Worm (Caenorhabditis elegans): ENCODE data around the gene C16B8.4.

Gene C16B8.4

DNA sequence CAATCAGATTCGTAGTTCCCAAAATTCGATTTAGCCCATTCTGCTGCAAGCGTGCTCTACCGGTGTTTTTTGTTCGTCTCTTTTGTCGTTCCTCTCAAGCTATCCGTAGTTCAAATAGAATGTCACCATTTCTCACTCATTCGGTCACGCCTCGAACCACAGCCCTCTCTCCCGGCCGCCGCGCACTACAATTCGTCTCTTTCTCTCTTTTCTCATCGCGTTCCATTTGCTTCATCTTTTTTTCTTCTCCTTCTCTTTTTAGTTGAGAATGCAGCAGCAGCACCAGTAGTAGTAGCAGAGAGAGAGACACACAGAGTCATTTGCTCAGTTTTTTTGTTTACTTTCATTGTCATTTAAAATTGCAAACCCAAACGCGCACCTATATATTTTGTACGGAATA is 42.7 kb upstream of the C16B8.4 start, which contains the start of gene hrg-1:
Gene hrg-1, minus strand, starts transcription at position 109 of the 400 bp plus-strand sequence.
- no peak for TF ChIP-seq ceh-82 (tag; optimal IDR thresholded peaks at IDR 0.05)
- no peak for TF ChIP-seq nhr-28 (tag; optimal IDR thresholded peaks at IDR 0.05)
- TF ChIP-seq nhr-237 (tag; optimal IDR thresholded peaks at IDR 0.05): no peak
- no peak for TF ChIP-seq R02D3.7 (tag; optimal IDR thresholded peaks at IDR 0.05)
- TF ChIP-seq jun-1 (tag; optimal IDR thresholded peaks at IDR 0.05): peak; percentile 41
- TF ChIP-seq nfya-1 (tag; optimal IDR thresholded peaks at IDR 0.05; ENCODE audit: insufficient read depth): peak; percentile 81
- peak; percentile 37 for TF ChIP-seq lin-15B (tag; optimal IDR thresholded peaks at IDR 0.05)
- TF ChIP-seq ztf-4 (tag; optimal IDR thresholded peaks at IDR 0.05): no peak
- peak; percentile 65 for TF ChIP-seq snpc-4 (tag; optimal IDR thresholded peaks at IDR 0.05)
- TF ChIP-seq daf-12 (tag; optimal IDR thresholded peaks at IDR 0.05): no peak
- TF ChIP-seq pqm-1 (tag; optimal IDR thresholded peaks at IDR 0.05): peak; percentile 26
- TF ChIP-seq unc-62 (GFP tag; optimal IDR thresholded peaks at IDR 0.05): peak; percentile 21
- TF ChIP-seq nhr-67 (tag; optimal IDR thresholded peaks at IDR 0.05): no peak
- TF ChIP-seq nhr-43 (tag; optimal IDR thresholded peaks at IDR 0.05; ENCODE audit: poor library complexity, severe bottlenecking): peak; percentile 46
- no peak for TF ChIP-seq fkh-10 (GFP tag; optimal IDR thresholded peaks at IDR 0.05)
- peak; percentile 65 for TF ChIP-seq mdl-1 (tag; optimal IDR thresholded peaks at IDR 0.05)
- peak; percentile 90 for TF ChIP-seq egl-5 (tag; optimal IDR thresholded peaks at IDR 0.05)
- peak; percentile 8 for TF ChIP-seq egl-27 (tag; optimal IDR thresholded peaks at IDR 0.05)
- no peak for TF ChIP-seq elt-3 (tag; optimal IDR thresholded peaks at IDR 0.05)
- peak; percentile 45 for TF ChIP-seq elt-2 (tag; optimal IDR thresholded peaks at IDR 0.05)
- TF ChIP-seq nhr-25 (tag; optimal IDR thresholded peaks at IDR 0.05): peak; percentile 30
- TF ChIP-seq ceh-16 (tag; optimal IDR thresholded peaks at IDR 0.05): no peak
- peak; percentile 78 for TF ChIP-seq hmg-11 (tag; optimal IDR thresholded peaks at IDR 0.05)
- TF ChIP-seq nhr-23 (tag; optimal IDR thresholded peaks at IDR 0.05): peak; percentile 49
- peak; percentile 71 for TF ChIP-seq skn-1 (tag; optimal IDR thresholded peaks at IDR 0.05)
- TF ChIP-seq ztf-11 (tag; optimal IDR thresholded peaks at IDR 0.05): no peak
- peak; percentile 83 for TF ChIP-seq lin-39 (tag; optimal IDR thresholded peaks at IDR 0.05)
- no peak for TF ChIP-seq nhr-12 (tag; optimal IDR thresholded peaks at IDR 0.05)
- peak; percentile 90 for TF ChIP-seq pha-4 (tag; optimal IDR thresholded peaks at IDR 0.05)

ce11 chrX:4011919-4012318 is 38.5 kb upstream of the C16B8.4 start, which contains the start of gene mop-25.1:
TSS of gene mop-25.1 (plus strand) at chrX:4012219.
- TF ChIP-seq nhr-11 (tag; optimal IDR thresholded peaks at IDR 0.05) (no peak), unc-39 (tag; optimal IDR thresholded peaks at IDR 0.05) (no peak), hmg-11 (tag; optimal IDR thresholded peaks at IDR 0.05) (no peak), fos-1 (tag; optimal IDR thresholded peaks at IDR 0.05) (no peak), sea-2 (GFP tag; optimal IDR thresholded peaks at IDR 0.05) (no peak), egl-5 (tag; optimal IDR thresholded peaks at IDR 0.05) (no peak), ZK546.5 (tag; optimal IDR thresholded peaks at IDR 0.05) (no peak), fkh-2 (tag; optimal IDR thresholded peaks at IDR 0.05) (no peak), elt-3 (tag; optimal IDR thresholded peaks at IDR 0.05) (no peak), egl-27 (tag; optimal IDR thresholded peaks at IDR 0.05) (no peak), mml-1 (tag; optimal IDR thresholded peaks at IDR 0.05) (no peak), aly-2 (tag; optimal IDR thresholded peaks at IDR 0.05) (no peak), nhr-25 (tag; optimal IDR thresholded peaks at IDR 0.05) (no peak), ama-1 (optimal IDR thresholded peaks at IDR 0.05) (no peak), ztf-4 (tag; optimal IDR thresholded peaks at IDR 0.05) (no peak)

ce11 chrX:4010383-4010782 is 36.9 kb upstream of the C16B8.4 start:
- TF ChIP-seq nhr-77 (tag; optimal IDR thresholded peaks at IDR 0.05) (no peak), nhr-23 (tag; optimal IDR thresholded peaks at IDR 0.05) (peak; percentile 17), nhr-25 (tag; optimal IDR thresholded peaks at IDR 0.05) (no peak), elt-1 (tag; optimal IDR thresholded peaks at IDR 0.05) (no peak), elt-3 (tag; optimal IDR thresholded peaks at IDR 0.05) (no peak)

DNA sequence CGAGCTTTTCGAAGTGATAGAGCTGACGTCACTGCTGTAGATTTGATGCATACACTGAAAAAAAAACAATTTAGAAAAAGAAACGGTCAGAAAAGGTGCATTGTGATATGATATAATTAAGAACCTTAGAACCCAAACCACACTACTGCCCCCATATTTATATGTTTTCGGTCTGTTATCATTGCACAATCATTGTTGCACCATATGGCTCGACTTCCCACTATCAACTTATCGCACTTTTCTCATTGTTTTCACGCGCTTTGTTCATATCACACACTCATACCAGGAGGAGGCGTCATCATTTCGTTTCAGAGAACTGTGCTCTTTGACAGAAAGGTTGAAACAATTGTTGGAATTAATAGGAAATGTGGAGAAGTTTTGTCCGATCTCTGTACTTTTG is 35.5 kb upstream of the C16B8.4 start:
- TF ChIP-seq fos-1 (tag; optimal IDR thresholded peaks at IDR 0.05) (peak; percentile 14), ztf-11 (tag; optimal IDR thresholded peaks at IDR 0.05) (no peak), hmg-11 (tag; optimal IDR thresholded peaks at IDR 0.05) (no peak), fkh-10 (GFP tag; optimal IDR thresholded peaks at IDR 0.05) (no peak), nfya-1 (tag; optimal IDR thresholded peaks at IDR 0.05; ENCODE audit: insufficient read depth) (no peak), ceh-82 (tag; optimal IDR thresholded peaks at IDR 0.05) (no peak), nhr-67 (tag; optimal IDR thresholded peaks at IDR 0.05) (no peak), pqm-1 (tag; optimal IDR thresholded peaks at IDR 0.05) (peak; percentile 99), nhr-237 (tag; optimal IDR thresholded peaks at IDR 0.05) (no peak), elt-2 (tag; optimal IDR thresholded peaks at IDR 0.05) (peak; percentile 100), pha-4 (tag; optimal IDR thresholded peaks at IDR 0.05) (peak; percentile 39), egl-27 (tag; optimal IDR thresholded peaks at IDR 0.05) (no peak), ceh-16 (tag; optimal IDR thresholded peaks at IDR 0.05) (no peak), nhr-11 (tag; optimal IDR thresholded peaks at IDR 0.05) (no peak), skn-1 (tag; optimal IDR thresholded peaks at IDR 0.05) (peak; percentile 38), sea-2 (GFP tag; optimal IDR thresholded peaks at IDR 0.05) (no peak), nhr-28 (tag; optimal IDR thresholded peaks at IDR 0.05) (no peak), nhr-43 (tag; optimal IDR thresholded peaks at IDR 0.05; ENCODE audit: poor library complexity, severe bottlenecking) (no peak), ceh-9 (tag; optimal IDR thresholded peaks at IDR 0.05) (no peak), ZK546.5 (tag; optimal IDR thresholded peaks at IDR 0.05) (no peak), ztf-4 (tag; optimal IDR thresholded peaks at IDR 0.05) (no peak), jun-1 (tag; optimal IDR thresholded peaks at IDR 0.05) (peak; percentile 60), unc-62 (GFP tag; optimal IDR thresholded peaks at IDR 0.05) (no peak), R02D3.7 (tag; optimal IDR thresholded peaks at IDR 0.05) (no peak), aly-2 (tag; optimal IDR thresholded peaks at IDR 0.05) (no peak), lin-39 (tag; optimal IDR thresholded peaks at IDR 0.05) (no peak), lsy-12 (tag; optimal IDR thresholded peaks at IDR 0.05) (no peak), elt-1 (tag; optimal IDR thresholded peaks at IDR 0.05) (no peak), lin-15B (tag; optimal IDR thresholded peaks at IDR 0.05) (no peak), mdl-1 (tag; optimal IDR thresholded peaks at IDR 0.05) (no peak), ceh-28 (tag; optimal IDR thresholded peaks at IDR 0.05) (no peak), nhr-25 (tag; optimal IDR thresholded peaks at IDR 0.05) (no peak)
